Fruit fly (Drosophila melanogaster) Kc167 (cell line): ENCODE data around the gene Gclc.

Source experiments
- Myc ChIP-seq: fragments of >200 bp; optimal IDR thresholded peaks from 2 replicates; lab custom pipeline; 2017; ENCODE audit warnings: missing external identifiers
- h ChIP-seq: fragments of >200 bp; optimal IDR thresholded peaks from 3 replicates; lab custom pipeline; 2018; ENCODE audit warnings: missing external identifiers
- insv ChIP-seq: fragments of >200 bp; optimal IDR thresholded peaks from 3 replicates; lab custom pipeline; 2018; ENCODE audit warnings: missing external identifiers
- ttk ChIP-seq: sonication (Bioruptor generic); optimal IDR thresholded peaks from 2 replicates; lab custom pipeline; 2017; ENCODE audit warnings: missing external identifiers

DNA sequence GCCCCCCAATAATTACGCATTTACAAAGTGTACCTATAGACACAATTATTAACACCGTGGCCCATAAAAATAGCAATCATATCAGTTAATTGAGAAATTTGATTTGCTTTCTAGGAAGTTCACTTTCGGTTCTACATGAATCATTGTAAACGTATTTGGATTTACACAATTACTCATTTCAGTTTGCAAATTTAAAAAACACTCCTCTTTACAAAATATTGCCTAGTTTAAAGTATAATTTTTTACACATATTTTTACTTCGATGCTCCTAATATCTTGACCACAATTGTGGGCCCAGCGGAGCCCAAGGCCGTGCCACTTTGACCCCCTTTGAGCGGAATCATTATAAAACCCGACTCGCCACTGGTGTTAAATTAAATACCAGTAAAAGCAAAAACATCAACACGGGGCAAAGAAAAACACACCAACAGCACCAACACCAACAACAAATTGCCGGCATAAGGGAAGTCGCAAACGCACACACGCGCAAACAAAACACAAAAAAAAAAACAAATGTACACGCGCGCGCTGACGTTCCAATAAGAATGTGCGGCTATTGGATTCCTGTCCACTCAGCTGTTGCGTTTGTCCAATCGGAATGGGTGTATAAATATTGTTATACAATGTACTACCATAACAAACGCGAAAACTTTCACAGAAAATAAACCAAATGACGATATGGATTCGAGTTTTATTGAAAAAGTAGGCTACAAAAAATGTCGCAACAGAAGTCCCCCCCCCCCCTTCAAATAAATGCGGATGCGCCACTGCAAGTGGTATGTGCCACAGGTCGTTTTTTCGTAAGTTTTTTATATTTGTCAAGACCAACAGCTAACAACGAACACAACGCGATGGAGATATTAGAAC is 1.2 kb downstream of the Gclc start:
- no peak for TF ChIP-seq ttk (lab: Kevin White, UChicago)
- no peak for TF ChIP-seq Myc (lab: Kevin White, UChicago)
- TF ChIP-seq insv (lab: Kevin White, UChicago) = no peak
- no peak for TF ChIP-seq h (lab: Kevin White, UChicago)
